Fruit fly (Drosophila melanogaster): ENCODE data around the gene Cyp313a5.

Cyp313a5 gene

dm6 chr3R:12251534-12251933 is 17.1 kb upstream of the Cyp313a5 start:
- no peak for TF ChIP-seq Myc (optimal IDR thresholded peaks at IDR 0.05)
- TF ChIP-seq ttk (optimal IDR thresholded peaks at IDR 0.05): no peak
- no peak for TF ChIP-seq Sin3A (optimal IDR thresholded peaks at IDR 0.05)
- TF ChIP-seq h (optimal IDR thresholded peaks at IDR 0.05): no peak
- no peak for TF ChIP-seq psq (optimal IDR thresholded peaks at IDR 0.05)
- TF ChIP-seq insv (optimal IDR thresholded peaks at IDR 0.05): no peak

DNA sequence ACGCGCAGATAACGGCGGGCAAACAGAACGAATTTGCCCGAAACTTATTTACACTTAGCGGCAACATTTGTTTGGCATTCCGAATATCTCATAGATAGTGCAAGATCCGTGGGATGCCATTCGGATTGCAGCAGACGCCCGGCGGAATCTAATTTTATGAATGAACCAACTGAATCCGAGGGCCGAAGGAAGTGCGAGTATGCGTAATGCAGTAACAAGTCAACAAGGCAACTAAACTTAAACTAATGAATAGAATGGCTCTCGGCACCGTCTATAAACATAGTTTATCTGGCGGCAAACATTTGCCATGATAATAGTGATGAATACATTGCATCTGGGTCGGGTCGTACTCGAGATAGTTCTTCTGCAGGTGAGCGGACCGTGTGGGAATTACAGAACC is 15.7 kb upstream of the Cyp313a5 start:
- TF ChIP-seq Sin3A (optimal IDR thresholded peaks at IDR 0.05): no peak
- no peak for TF ChIP-seq psq (optimal IDR thresholded peaks at IDR 0.05)
- no peak for TF ChIP-seq insv (optimal IDR thresholded peaks at IDR 0.05)
- TF ChIP-seq Myc (optimal IDR thresholded peaks at IDR 0.05): no peak
- no peak for TF ChIP-seq ttk (optimal IDR thresholded peaks at IDR 0.05)
- TF ChIP-seq h (optimal IDR thresholded peaks at IDR 0.05): no peak

dm6 chr3R:12248243-12248642 is 13.8 kb upstream of the Cyp313a5 start:
- TF ChIP-seq Sin3A (optimal IDR thresholded peaks at IDR 0.05) (no peak), h (optimal IDR thresholded peaks at IDR 0.05) (no peak), insv (optimal IDR thresholded peaks at IDR 0.05) (no peak), ttk (optimal IDR thresholded peaks at IDR 0.05) (no peak), Myc (optimal IDR thresholded peaks at IDR 0.05) (no peak), psq (optimal IDR thresholded peaks at IDR 0.05) (no peak)

dm6 chr3R:12244468-12245060 is 10.1 kb upstream of the Cyp313a5 start:
- TF ChIP-seq Sin3A (optimal IDR thresholded peaks at IDR 0.05) (no peak), psq (optimal IDR thresholded peaks at IDR 0.05) (no peak)

- TF ChIP-seq Sin3A (optimal IDR thresholded peaks at IDR 0.05): no peak
These were observed 4.7 kb upstream of the Cyp313a5 start, which contains the start of gene Cyp313a3 for dm6 chr3R:12239166-12239565. Cyp313a3 (minus strand) TSS chr3R:12239266.

DNA sequence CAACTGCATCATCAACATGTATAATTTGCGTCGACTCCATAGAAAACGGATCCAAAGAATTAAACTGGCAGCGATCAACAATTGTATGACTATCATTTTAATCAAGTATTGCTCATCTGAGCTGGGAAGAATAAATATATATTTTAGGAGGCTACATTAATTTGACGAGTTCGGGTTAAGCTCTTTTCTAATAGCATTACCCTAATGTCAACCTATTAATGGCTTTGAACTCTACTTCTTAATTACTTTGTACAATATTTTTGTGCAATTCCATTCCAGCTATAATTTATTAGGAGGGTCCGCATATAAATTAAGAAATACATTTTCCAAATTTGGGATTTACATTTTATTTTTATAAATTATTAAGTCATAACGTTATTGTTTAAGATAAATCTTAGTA is 2.3 kb upstream of the Cyp313a5 start, which contains the start of gene Cyp313a2:
TSS of gene Cyp313a2 (minus strand) at position 101 of the 400 bp plus-strand sequence.
- TF ChIP-seq insv (optimal IDR thresholded peaks at IDR 0.05): no peak
- TF ChIP-seq psq (optimal IDR thresholded peaks at IDR 0.05): no peak
- no peak for TF ChIP-seq ttk (optimal IDR thresholded peaks at IDR 0.05)
- no peak for TF ChIP-seq h (optimal IDR thresholded peaks at IDR 0.05)
- no peak for TF ChIP-seq Sin3A (optimal IDR thresholded peaks at IDR 0.05)
- no peak for TF ChIP-seq Myc (optimal IDR thresholded peaks at IDR 0.05)

dm6 chr3R:12232629-12233028 is 1.9 kb downstream of the Cyp313a5 start, which contains the start of gene Pglym87:
Pglym87 (minus strand) TSS chr3R:12232729.
- TF ChIP-seq insv (optimal IDR thresholded peaks at IDR 0.05) (no peak), ttk (optimal IDR thresholded peaks at IDR 0.05) (no peak), Myc (optimal IDR thresholded peaks at IDR 0.05) (no peak)

- no peak for TF ChIP-seq psq (optimal IDR thresholded peaks at IDR 0.05)
- TF ChIP-seq Myc (optimal IDR thresholded peaks at IDR 0.05): no peak
- no peak for TF ChIP-seq Sin3A (optimal IDR thresholded peaks at IDR 0.05)
- no peak for TF ChIP-seq insv (optimal IDR thresholded peaks at IDR 0.05)
- TF ChIP-seq h (optimal IDR thresholded peaks at IDR 0.05): no peak
- TF ChIP-seq ttk (optimal IDR thresholded peaks at IDR 0.05): no peak
These were observed 5.4 kb downstream of the Cyp313a5 start, which contains the start of gene CG3916 for dm6 chr3R:12229113-12229512. CG3916 (plus strand) TSS chr3R:12229413.

- TF ChIP-seq Sin3A (optimal IDR thresholded peaks at IDR 0.05): no peak
- TF ChIP-seq h (optimal IDR thresholded peaks at IDR 0.05): no peak
- no peak for TF ChIP-seq insv (optimal IDR thresholded peaks at IDR 0.05)
- no peak for TF ChIP-seq psq (optimal IDR thresholded peaks at IDR 0.05)
- TF ChIP-seq Myc (optimal IDR thresholded peaks at IDR 0.05): no peak
- TF ChIP-seq ttk (optimal IDR thresholded peaks at IDR 0.05): no peak
These were observed 8.2 kb downstream of the Cyp313a5 start, which contains the start of gene CG12256 for dm6 chr3R:12226239-12226638. CG12256 (minus strand) TSS chr3R:12226339.

dm6 chr3R:12224919-12225318 is 9.6 kb downstream of the Cyp313a5 start, which contains the start of gene CG17404:
CG17404 (minus strand) TSS chr3R:12225019.
- TF ChIP-seq insv (optimal IDR thresholded peaks at IDR 0.05) (no peak), psq (optimal IDR thresholded peaks at IDR 0.05) (no peak), Sin3A (optimal IDR thresholded peaks at IDR 0.05) (no peak)

DNA sequence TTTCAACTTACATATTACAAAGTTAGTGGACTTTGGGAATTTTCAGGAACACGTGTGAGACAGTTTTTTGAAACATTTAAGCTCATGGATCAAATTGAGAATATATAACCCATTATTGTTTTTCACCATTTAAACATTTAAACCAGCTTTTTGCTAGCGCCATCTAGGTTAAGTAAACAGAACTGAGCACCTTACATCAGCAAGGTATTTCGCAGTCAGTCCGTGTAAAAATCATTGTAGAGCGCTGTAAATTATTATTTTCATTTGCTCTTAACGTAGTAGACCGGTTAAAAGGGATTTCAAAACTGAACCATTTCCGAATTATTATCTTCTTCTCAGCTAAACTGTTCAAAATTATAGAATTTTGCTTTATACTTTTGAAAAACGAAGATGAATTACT is 12.4 kb downstream of the Cyp313a5 start, which contains the start of gene Rsbp15:
TSS of gene Rsbp15 (plus strand) at position 295 of the 400 bp plus-strand sequence.
- TF ChIP-seq ttk (optimal IDR thresholded peaks at IDR 0.05): no peak
- no peak for TF ChIP-seq psq (optimal IDR thresholded peaks at IDR 0.05)
- no peak for TF ChIP-seq Sin3A (optimal IDR thresholded peaks at IDR 0.05)
- no peak for TF ChIP-seq h (optimal IDR thresholded peaks at IDR 0.05)
- no peak for TF ChIP-seq insv (optimal IDR thresholded peaks at IDR 0.05)
- no peak for TF ChIP-seq Myc (optimal IDR thresholded peaks at IDR 0.05)

dm6 chr3R:12221366-12221916 is 13.0 kb downstream of the Cyp313a5 start, which contains the start of gene CG4860:
CG4860 (minus strand) TSS chr3R:12221464.
- no peak for TF ChIP-seq psq (optimal IDR thresholded peaks at IDR 0.05)

DNA sequence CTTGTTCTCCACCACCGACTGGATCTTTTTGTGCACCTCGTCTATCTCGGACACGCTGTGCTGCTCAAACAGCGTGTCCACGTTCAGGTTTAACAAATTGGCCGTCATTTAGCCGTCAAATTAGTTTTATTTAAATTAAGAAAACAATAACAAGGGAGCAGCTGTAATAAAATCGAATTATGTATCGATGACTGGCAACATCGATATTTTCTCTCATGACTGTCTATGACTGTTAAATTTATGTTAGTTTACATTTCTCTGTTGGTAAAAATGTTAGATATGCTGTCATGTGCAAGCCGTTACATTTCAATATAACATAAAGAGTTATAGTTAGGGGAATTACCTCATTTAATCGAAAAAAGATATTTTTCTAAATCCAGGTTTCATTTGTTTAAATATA is 15.0 kb downstream of the Cyp313a5 start, which contains the start of gene Cog1:
TSS of gene Cog1 (minus strand) at position 190 of the 400 bp plus-strand sequence.
- TF ChIP-seq ttk (optimal IDR thresholded peaks at IDR 0.05) (no peak), Myc (optimal IDR thresholded peaks at IDR 0.05) (no peak), Sin3A (optimal IDR thresholded peaks at IDR 0.05) (no peak), psq (optimal IDR thresholded peaks at IDR 0.05) (no peak), h (optimal IDR thresholded peaks at IDR 0.05) (no peak), insv (optimal IDR thresholded peaks at IDR 0.05) (no peak)

Measured in Kc167 (cell line).